Fruit fly (Drosophila melanogaster): Measurements from ENCODE around the gene CG31673.

CG31673 gene

dm6 chr2L:20794656-20795055 lies 34.8 kb upstream of the CG31673 start:
- TF ChIP-seq z (GFP tag; IDR thresholded peaks at IDR 0.05) (peak; percentile 67; the same call in 1 of the 3 replicates), CoRest (tag; optimal IDR thresholded peaks at IDR 0.05) (no peak), Pdp1 (GFP tag; optimal IDR thresholded peaks at IDR 0.05) (peak in 1 of 2 experiments; percentile 56), luna (GFP tag; optimal IDR thresholded peaks at IDR 0.05) (no peak), CG4730 (GFP tag; IDR thresholded peaks at IDR 0.05) (0 out of 2 replicates have a peak, but pooled peaks have one; percentile 7), sens (GFP tag) (peak; percentile 24), CG14014 (GFP tag; IDR thresholded peaks at IDR 0.05) (no peak), pros (GFP tag; optimal IDR thresholded peaks at IDR 0.05) (peak; percentile 64), CG17802 (tag; optimal IDR thresholded peaks at IDR 0.05) (no peak), chinmo (GFP tag; IDR thresholded peaks at IDR 0.05; ENCODE audit: partially characterized antibody) (peak; percentile 66; the same call in 2 of the 4 replicates), CG4707 (GFP tag; optimal IDR thresholded peaks at IDR 0.05) (no peak), CG10959 (GFP tag; IDR thresholded peaks at IDR 0.05) (no peak), kni (GFP tag; optimal IDR thresholded peaks at IDR 0.05) (peak; percentile 22), zf30C (GFP tag; optimal IDR thresholded peaks at IDR 0.05) (no peak), Atf-2 (GFP tag; optimal IDR thresholded peaks at IDR 0.05) (no peak), CG6791 (GFP tag; IDR thresholded peaks at IDR 0.05; ENCODE audit: partially characterized antibody) (peak; percentile 25; the same call in 1 of the 3 replicates), vvl (GFP tag; IDR thresholded peaks at IDR 0.05) (peak; percentile 60; the same call in 1 of the 2 replicates), oc (tag; optimal IDR thresholded peaks at IDR 0.05) (no peak), Sin3A (optimal IDR thresholded peaks at IDR 0.05) (no peak), Trl (optimal IDR thresholded peaks at IDR 0.05) (no peak), Trl (GFP tag; optimal IDR thresholded peaks at IDR 0.05) (no peak), pb (GFP tag; optimal IDR thresholded peaks at IDR 0.05) (no peak), CG34422 (GFP tag; IDR thresholded peaks at IDR 0.05) (no peak), CG12071 (GFP tag; optimal IDR thresholded peaks at IDR 0.05) (no peak), CG14050 (GFP tag; IDR thresholded peaks at IDR 0.05) (no peak), kay (GFP tag; optimal IDR thresholded peaks at IDR 0.05) (no peak), CG11560 (tag; IDR thresholded peaks at IDR 0.05) (no peak), Adf1 (GFP tag; IDR thresholded peaks at IDR 0.05) (no peak), CG18599 (GFP tag; optimal IDR thresholded peaks at IDR 0.05) (no peak), CG5245 (GFP tag; optimal IDR thresholded peaks at IDR 0.05) (no peak), CG13894 (tag; optimal IDR thresholded peaks at IDR 0.05) (peak; percentile 9), Med (GFP tag) (peak; percentile 15)

DNA sequence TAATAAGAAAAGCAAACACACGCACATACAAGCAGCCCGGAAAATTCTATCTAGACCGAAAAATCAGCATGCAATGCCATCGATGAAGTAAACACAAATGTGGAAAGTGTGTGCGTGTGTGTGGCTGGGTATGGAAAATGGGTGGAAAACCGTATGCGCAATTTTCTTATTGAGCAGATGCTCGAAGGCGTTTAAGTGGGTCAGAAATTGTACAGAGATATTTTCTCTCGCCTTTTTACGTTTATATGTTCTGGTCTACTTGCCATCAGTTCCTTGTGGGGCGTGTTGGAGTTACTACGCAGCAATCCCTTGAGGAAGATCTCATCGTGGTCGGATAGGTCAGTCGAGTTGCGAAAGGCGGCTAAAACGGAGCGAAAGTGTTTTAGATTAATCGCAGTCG lies 33.6 kb upstream of the CG31673 start:
- TF ChIP-seq CG6683 (GFP tag; optimal IDR thresholded peaks at IDR 0.05) (no peak), CG8290 (GFP tag; optimal IDR thresholded peaks at IDR 0.05) (no peak), CG8290 (tag; optimal IDR thresholded peaks at IDR 0.05) (no peak), C15 (GFP tag; IDR thresholded peaks at IDR 0.05) (no peak), zfh1 (GFP tag; IDR thresholded peaks at IDR 0.05) (0 out of 3 replicates have a peak, but pooled peaks have one; percentile 4), danr (GFP tag; IDR thresholded peaks at IDR 0.05) (no peak), Elba2 (GFP tag; optimal IDR thresholded peaks at IDR 0.05) (peak; percentile 54), dpn (GFP tag; optimal IDR thresholded peaks at IDR 0.05) (no peak), CG13894 (tag; optimal IDR thresholded peaks at IDR 0.05) (peak; percentile 74), BEAF-32 (GFP tag; optimal IDR thresholded peaks at IDR 0.05) (no peak), tna (GFP tag; IDR thresholded peaks at IDR 0.05; ENCODE audit: partially characterized antibody) (no peak), CG16863 (GFP tag; optimal IDR thresholded peaks at IDR 0.05) (no peak), cg (GFP tag; optimal IDR thresholded peaks at IDR 0.05) (peak; percentile 12), unc-4 (GFP tag; IDR thresholded peaks at IDR 0.05; ENCODE audit: partially characterized antibody) (no peak), bsh (GFP tag; optimal IDR thresholded peaks at IDR 0.05) (no peak), CG10274 (GFP tag; optimal IDR thresholded peaks at IDR 0.05) (no peak), Pdp1 (GFP tag; optimal IDR thresholded peaks at IDR 0.05) (peak in 1 of 2 experiments; percentile 64), Hr39 (optimal IDR thresholded peaks at IDR 0.05) (no peak), CG7839 (tag; optimal IDR thresholded peaks at IDR 0.05) (no peak), D19A (tag; optimal IDR thresholded peaks at IDR 0.05) (no peak)

Measured in whole organism, embryonic.